Fruit fly (Drosophila melanogaster) whole organism, pupa: ENCODE data around the gene CG4465.

Experiments
- CG10348 ChIP-seq: fragments of 200-800 bp; sonication (Bioruptor generic); IDR thresholded peaks from 2 replicates; pipeline ENCODE4 v1.3.6; 2022; ENCODE audit warnings: missing biosample characterization, missing genetic modification characterization
- CG12605 ChIP-seq: fragments of 200-800 bp; sonication (Bioruptor generic); IDR thresholded peaks from 2 replicates; pipeline ENCODE4 v1.3.6; 2022; ENCODE audit warnings: missing biosample characterization, missing genetic modification characterization
- CG13204 ChIP-seq: fragments of 200-800 bp; sonication (Bioruptor generic); optimal IDR thresholded peaks from 2 replicates; lab custom pipeline; 2018; ENCODE audit warnings: missing biosample characterization, mild to moderate bottlenecking, missing genetic modification characterization, moderate library complexity
- CG14655 ChIP-seq: fragments of 200-800 bp; sonication (Bioruptor generic); optimal IDR thresholded peaks from 3 replicates; lab custom pipeline; 2017; ENCODE audit warnings: mild to moderate bottlenecking, missing biosample characterization, missing genetic modification reagents, missing genetic modification characterization
- CG15710 ChIP-seq: fragments of 200-800 bp; sonication (Bioruptor generic); optimal IDR thresholded peaks from 2 replicates; lab custom pipeline; 2018; ENCODE audit warnings: missing biosample characterization, mild to moderate bottlenecking, missing genetic modification characterization, moderate library complexity
- CG17806 ChIP-seq: fragments of 200-800 bp; sonication (Bioruptor generic); optimal IDR thresholded peaks from 2 replicates; lab custom pipeline; 2018; ENCODE audit warnings: missing biosample characterization, mild to moderate bottlenecking, missing genetic modification characterization, moderate library complexity
- CG32121 ChIP-seq: fragments of 200-800 bp; sonication (Bioruptor generic); IDR thresholded peaks from 2 replicates; pipeline ENCODE4 v1.3.6; 2022; ENCODE audit warnings: missing biosample characterization, missing genetic modification characterization
- CG34367 ChIP-seq: fragments of 200-800 bp; sonication (Bioruptor generic); optimal IDR thresholded peaks from 2 replicates; lab custom pipeline; 2018; ENCODE audit warnings: missing biosample characterization, mild to moderate bottlenecking, missing genetic modification characterization
- CG4496 ChIP-seq: fragments of 200-800 bp; sonication (Bioruptor generic); IDR thresholded peaks from 3 replicates; pipeline ENCODE4 v1.3.6; 2022; ENCODE audit warnings: missing biosample characterization, missing genetic modification characterization
- CG8159 ChIP-seq: fragments of 200-800 bp; sonication (Bioruptor generic); optimal IDR thresholded peaks from 3 replicates; lab custom pipeline; 2018; ENCODE audit warnings: missing biosample characterization, mild to moderate bottlenecking, missing genetic modification characterization, moderate library complexity
- CG8301 ChIP-seq: fragments of 200-800 bp; sonication (Bioruptor generic); optimal IDR thresholded peaks from 2 replicates; lab custom pipeline; 2018; ENCODE audit warnings: missing biosample characterization, mild to moderate bottlenecking, missing genetic modification characterization
- CG9948 ChIP-seq: fragments of 200-800 bp; sonication (Bioruptor generic); optimal IDR thresholded peaks from 2 replicates; lab custom pipeline; 2018; ENCODE audit warnings: missing biosample characterization, mild to moderate bottlenecking, missing genetic modification characterization, moderate library complexity
- D1 ChIP-seq: fragments of 200-800 bp; sonication (Bioruptor generic); optimal IDR thresholded peaks from 2 replicates; lab custom pipeline; 2018; ENCODE audit warnings: missing biosample characterization, mild to moderate bottlenecking, missing genetic modification characterization, moderate library complexity
- EcR ChIP-seq: fragments of 200-800 bp; sonication (Bioruptor generic); optimal IDR thresholded peaks from 3 replicates; lab custom pipeline; 2019; ENCODE audit warnings: missing biosample characterization, missing genetic modification characterization, mild to moderate bottlenecking, moderate library complexity, missing genetic modification reagents
- Ets98B ChIP-seq: fragments of 200-800 bp; sonication (Bioruptor generic); IDR thresholded peaks from 2 replicates; pipeline ENCODE4 v1.3.6; 2022; ENCODE audit warnings: missing biosample characterization, missing genetic modification characterization
- Pif1A ChIP-seq: fragments of 200-800 bp; sonication (Bioruptor generic); optimal IDR thresholded peaks from 3 replicates; lab custom pipeline; 2016; ENCODE audit warnings: missing biosample characterization, missing genetic modification characterization
- Pif1B ChIP-seq: fragments of 200-800 bp; sonication (Bioruptor generic); optimal IDR thresholded peaks from 3 replicates; lab custom pipeline; 2016; ENCODE audit warnings: missing biosample characterization, missing genetic modification characterization
- Snoo ChIP-seq: fragments of 200-800 bp; sonication (Bioruptor generic); optimal IDR thresholded peaks from 3 replicates; lab custom pipeline; 2017; ENCODE audit warnings: missing biosample characterization, mild to moderate bottlenecking, missing genetic modification characterization, inconsistent platforms
- fd96Ca ChIP-seq: fragments of 200-800 bp; sonication (Bioruptor generic); IDR thresholded peaks from 3 replicates; pipeline ENCODE4 v1.3.6; 2022; ENCODE audit warnings: missing biosample characterization, missing genetic modification characterization
- gl ChIP-seq: fragments of 200-800 bp; sonication (Bioruptor generic); optimal IDR thresholded peaks from 2 replicates; lab custom pipeline; 2018; ENCODE audit warnings: missing biosample characterization, mild to moderate bottlenecking, missing genetic modification characterization
- rn ChIP-seq: fragments of 200-800 bp; sonication (Bioruptor generic); IDR thresholded peaks from 2 replicates; pipeline ENCODE4 v1.3.6; 2022; ENCODE audit warnings: missing biosample characterization, missing genetic modification characterization

CG4465 gene

dm6 chr3R:19917739-19918138, at the start of gene CG4465:
Gene CG4465, minus strand, starts transcription at chr3R:19917839.
- no peak for TF ChIP-seq CG15710 (tag; lab: Kevin White, UChicago)
- TF ChIP-seq Ets98B (GFP tag; lab: Robert Waterston, UW) = no peak
- TF ChIP-seq Pif1B (GFP tag; lab: Kevin White, UChicago) = no peak
- TF ChIP-seq CG12605 (GFP tag; lab: Robert Waterston, UW) = no peak
- TF ChIP-seq CG9948 (tag; lab: Kevin White, UChicago) = no peak
- TF ChIP-seq CG8301 (tag; lab: Kevin White, UChicago) = no peak
- TF ChIP-seq D1 (tag; lab: Kevin White, UChicago) = no peak
- no peak for TF ChIP-seq CG32121
- TF ChIP-seq CG4496 = no peak
- no peak for TF ChIP-seq Pif1A (GFP tag; lab: Kevin White, UChicago)
- no peak for TF ChIP-seq CG13204 (GFP tag; lab: Kevin White, UChicago)
- no peak for TF ChIP-seq fd96Ca (GFP tag; lab: Robert Waterston, UW)
- no peak for TF ChIP-seq Snoo (tag; lab: Kevin White, UChicago)
- no peak for TF ChIP-seq gl
- no peak for TF ChIP-seq EcR (GFP tag; lab: Kevin White, UChicago)
- no peak for TF ChIP-seq CG8159 (tag; lab: Kevin White, UChicago)
- TF ChIP-seq CG10348 (GFP tag; lab: Robert Waterston, UW) = no peak
- TF ChIP-seq, all 21 proteins: peak for 0

DNA sequence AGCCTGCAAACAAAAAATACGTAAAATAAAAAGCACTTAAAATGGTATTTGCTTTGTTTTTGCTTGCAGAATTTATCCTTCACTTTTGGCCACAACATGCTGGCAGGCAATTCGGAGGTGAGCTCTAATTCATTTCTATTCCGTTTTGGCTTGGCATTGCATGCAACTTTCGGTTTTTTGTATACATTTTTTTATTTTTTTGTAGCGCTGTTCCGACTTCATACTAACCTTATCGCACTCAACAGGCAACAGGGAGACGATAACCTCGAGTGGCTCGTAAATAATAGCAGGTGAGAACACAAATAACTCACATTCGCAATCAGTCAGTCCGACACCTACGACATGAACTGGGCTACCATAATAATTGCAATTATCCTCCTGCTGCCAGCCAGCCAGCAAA, 30.5 kb upstream of the CG4465 start, which contains the start of gene CG4783:
Gene CG4783 (plus strand): TSS at position 301 of the 400 bp plus-strand sequence.
- TF ChIP-seq EcR (GFP tag; lab: Kevin White, UChicago) (no peak), rn (GFP tag; lab: Robert Waterston, UW) (no peak), D1 (tag; lab: Kevin White, UChicago) (no peak), fd96Ca (GFP tag; lab: Robert Waterston, UW) (no peak), CG34367 (tag; lab: Kevin White, UChicago) (no peak), CG15710 (tag; lab: Kevin White, UChicago) (no peak), CG32121 (no peak), Snoo (tag; lab: Kevin White, UChicago) (no peak), CG12605 (GFP tag; lab: Robert Waterston, UW) (no peak), CG4496 (no peak), CG14655 (GFP tag; lab: Kevin White, UChicago) (no peak), Pif1A (GFP tag; lab: Kevin White, UChicago) (no peak), Pif1B (GFP tag; lab: Kevin White, UChicago) (no peak)

DNA sequence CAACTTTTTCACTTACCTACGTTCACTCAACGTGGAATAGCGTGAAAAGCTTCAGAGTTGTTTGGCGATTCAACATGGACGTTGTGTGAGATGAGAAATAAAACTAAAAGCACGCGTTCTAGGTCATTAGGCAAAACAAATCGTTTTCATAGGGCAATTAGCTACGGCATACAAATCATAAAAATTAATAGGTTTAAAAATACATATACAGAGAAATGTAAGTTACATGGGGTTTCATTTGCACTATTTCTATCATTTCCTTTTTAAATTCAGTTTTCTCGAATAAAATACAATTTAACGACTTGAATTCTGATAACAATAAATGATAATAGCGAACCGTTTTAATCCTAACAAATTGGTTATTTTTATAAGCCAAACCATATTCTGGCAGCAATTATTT, 24.7 kb upstream of the CG4465 start, which contains the start of gene CG46042:
Gene CG46042 (minus strand): TSS at position 101 of the 400 bp plus-strand sequence.
- TF ChIP-seq fd96Ca (GFP tag; lab: Robert Waterston, UW) (no peak), CG17806 (no peak), EcR (GFP tag; lab: Kevin White, UChicago) (no peak), CG14655 (GFP tag; lab: Kevin White, UChicago) (no peak), CG12605 (GFP tag; lab: Robert Waterston, UW) (no peak), Pif1B (GFP tag; lab: Kevin White, UChicago) (no peak), CG8159 (tag; lab: Kevin White, UChicago) (no peak), CG10348 (GFP tag; lab: Robert Waterston, UW) (no peak), CG32121 (no peak), CG13204 (GFP tag; lab: Kevin White, UChicago) (no peak), CG4496 (no peak), CG9948 (tag; lab: Kevin White, UChicago) (no peak), CG34367 (tag; lab: Kevin White, UChicago) (no peak), CG15710 (tag; lab: Kevin White, UChicago) (no peak)

DNA sequence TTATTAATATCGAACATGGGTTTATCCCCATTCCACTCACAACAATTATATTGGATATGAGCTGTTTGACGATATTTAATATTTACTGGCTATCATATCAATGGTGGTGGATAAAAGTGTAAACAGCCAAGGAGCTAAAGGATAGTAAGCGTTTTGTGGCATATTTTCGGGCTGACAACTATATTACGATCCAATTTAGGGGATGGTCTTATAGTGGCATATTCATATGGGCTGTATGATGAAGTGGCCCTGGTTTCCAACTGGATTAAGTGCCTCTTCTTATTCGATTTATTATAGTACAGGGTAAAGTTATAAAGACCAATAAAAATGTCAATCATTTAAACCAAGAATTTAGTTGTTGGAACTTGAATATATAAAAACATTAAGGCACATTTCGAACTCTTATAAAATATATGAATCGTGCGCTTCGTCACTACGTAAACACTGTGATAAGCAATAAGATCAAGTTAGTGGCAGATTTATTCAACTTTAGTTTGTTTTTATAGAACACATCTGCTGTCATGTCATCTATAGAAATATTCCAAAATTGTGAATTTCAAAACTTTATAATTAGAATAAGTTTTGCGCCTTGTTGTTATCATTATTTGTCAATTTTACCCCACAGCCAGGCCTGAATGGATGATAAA, 21.4 kb upstream of the CG4465 start:
- TF ChIP-seq Pif1A (GFP tag; lab: Kevin White, UChicago) = no peak
- no peak for TF ChIP-seq CG32121
- TF ChIP-seq rn (GFP tag; lab: Robert Waterston, UW) = no peak
- no peak for TF ChIP-seq CG9948 (tag; lab: Kevin White, UChicago)
- TF ChIP-seq CG4496 = no peak
- no peak for TF ChIP-seq CG10348 (GFP tag; lab: Robert Waterston, UW)
- no peak for TF ChIP-seq CG17806
- TF ChIP-seq CG8159 (tag; lab: Kevin White, UChicago) = no peak
- TF ChIP-seq Pif1B (GFP tag; lab: Kevin White, UChicago) = no peak
- TF ChIP-seq CG8301 (tag; lab: Kevin White, UChicago) = no peak
- TF ChIP-seq Ets98B (GFP tag; lab: Robert Waterston, UW) = no peak
- no peak for TF ChIP-seq D1 (tag; lab: Kevin White, UChicago)
- no peak for TF ChIP-seq gl
- TF ChIP-seq CG14655 (GFP tag; lab: Kevin White, UChicago) = no peak

dm6 chr3R:19935777-19936125, 18.1 kb upstream of the CG4465 start:
- TF ChIP-seq Snoo (tag; lab: Kevin White, UChicago) (no peak), CG13204 (GFP tag; lab: Kevin White, UChicago) (no peak), CG34367 (tag; lab: Kevin White, UChicago) (no peak)
